Worm (Caenorhabditis elegans) whole organism, L4/young adult: ENCODE measurements around the gene arg-1.

ENCODE experiments used
- W03F9.2 ChIP-seq: fragments of 150-350 bp; optimal IDR thresholded peaks from 2 replicates; lab custom pipeline; 2014; ENCODE audit warnings: missing biosample characterization, missing genetic modification characterization
- dao-5 ChIP-seq: sonication (generic microtip); optimal IDR thresholded peaks from 2 replicates; lab custom pipeline; 2016; ENCODE audit warnings: missing genotype, missing genetic modification characterization, moderate library complexity, missing compliant biosample characterization
- him-1 ChIP-seq: sonication (generic microtip); optimal IDR thresholded peaks from 2 replicates; lab custom pipeline; 2016; ENCODE audit warnings: missing genotype, missing genetic modification reagents, missing genetic modification characterization, missing compliant biosample characterization

ce11 chrX:1830475-1830874 is 43.8 kb downstream of the arg-1 start:
- TF ChIP-seq him-1 = no peak
- TF ChIP-seq dao-5 = no peak
- TF ChIP-seq W03F9.2 (tag; lab: Kevin White, UChicago) = no peak
